Worm (Caenorhabditis elegans) whole organism, L3 larva: ENCODE data around the gene odr-10.

Experiments
- elt-3 ChIP-seq, 3 experiments: fragments of 150-350 bp in 1 of 3; sonication (generic microtip) in 2 of 3; optimal IDR thresholded peaks; 2 replicates in 2 of 3; 4 replicates in 1 of 3; lab custom pipeline; 2014 to 2017; ENCODE audit warnings: missing biosample characterization in 3 of 3, missing genetic modification characterization in 3 of 3
- fkh-10 ChIP-seq: sonication (generic microtip); optimal IDR thresholded peaks from 2 replicates; lab custom pipeline; 2017; ENCODE audit warnings: missing biosample characterization, missing genetic modification reagents, missing genetic modification characterization
- fos-1 ChIP-seq: fragments of 150-350 bp; optimal IDR thresholded peaks from 2 replicates; lab custom pipeline; 2014; ENCODE audit warnings: missing biosample characterization, missing genetic modification characterization
- mml-1 ChIP-seq: fragments of 150-350 bp; sonication (generic microtip); optimal IDR thresholded peaks from 3 replicates; lab custom pipeline; 2014; ENCODE audit warnings: missing biosample characterization, missing genetic modification characterization
- nhr-25 ChIP-seq: sonication (generic microtip); optimal IDR thresholded peaks from 2 replicates; lab custom pipeline; 2017; ENCODE audit warnings: missing biosample characterization, missing genetic modification characterization

DNA sequence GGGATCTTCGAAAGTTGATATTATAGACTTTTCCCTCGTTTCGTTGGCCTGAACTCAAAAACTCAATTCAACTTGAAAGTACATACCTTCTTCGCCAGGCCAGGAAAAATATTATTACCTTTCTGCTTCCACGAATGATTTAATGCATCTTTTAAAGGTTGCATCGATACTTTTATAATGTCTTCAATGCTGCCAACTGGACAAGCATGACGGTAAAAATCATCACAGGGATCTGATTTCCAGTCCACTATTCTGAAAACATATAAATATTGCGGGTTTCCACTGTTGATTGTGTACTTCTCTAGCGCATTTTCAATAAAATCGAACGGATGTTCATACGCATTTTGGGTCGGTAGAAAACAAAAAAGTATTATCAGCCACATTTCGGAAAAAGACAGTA, 2.7 kb downstream of the odr-10 start, which contains the start of gene nep-4:
- TF ChIP-seq elt-3 (tag; optimal IDR thresholded peaks at IDR 0.05; lab: Kevin White, UChicago) (no peak), fkh-10 (GFP tag; lab: Kevin White, UChicago) (no peak), mml-1 (tag; lab: Kevin White, UChicago) (no peak), nhr-25 (tag; lab: Kevin White, UChicago) (no peak), fos-1 (tag; lab: Kevin White, UChicago) (no peak)
